Worm (Caenorhabditis elegans): ENCODE results near the gene agxt-1.

DNA sequence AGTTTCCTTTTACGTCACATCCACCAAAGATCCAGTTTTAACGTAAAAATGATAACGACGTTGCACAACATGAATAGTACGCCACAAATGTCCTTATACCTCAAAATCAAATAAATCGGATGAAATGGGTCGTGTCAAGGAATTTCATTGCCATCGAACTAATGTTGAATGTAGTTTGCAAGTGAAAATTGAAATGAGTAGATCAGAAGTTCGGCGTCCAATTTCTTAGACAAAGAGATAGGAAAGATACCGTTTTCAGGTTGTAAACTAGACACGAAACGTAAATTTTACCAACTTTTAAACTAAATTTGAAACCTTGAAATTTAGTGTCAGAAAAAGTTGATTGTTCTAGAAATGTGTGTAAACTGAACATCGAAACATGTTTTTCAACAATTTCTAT is 9.5 kb downstream of the agxt-1 start:
- TF ChIP-seq ceh-16 (tag; optimal IDR thresholded peaks at IDR 0.05) = no peak
- no peak for TF ChIP-seq R02D3.7 (tag; optimal IDR thresholded peaks at IDR 0.05)
- TF ChIP-seq nhr-25 (tag; optimal IDR thresholded peaks at IDR 0.05) = peak; percentile 33
- no peak for TF ChIP-seq fos-1 (tag; optimal IDR thresholded peaks at IDR 0.05)
- TF ChIP-seq zag-1 (tag; optimal IDR thresholded peaks at IDR 0.05) = no peak
- TF ChIP-seq aly-2 (tag; optimal IDR thresholded peaks at IDR 0.05) = no peak
- TF ChIP-seq ama-1 (optimal IDR thresholded peaks at IDR 0.05) = no peak
- no peak for TF ChIP-seq lin-39 (tag; optimal IDR thresholded peaks at IDR 0.05)
- TF ChIP-seq dmd-4 (tag; optimal IDR thresholded peaks at IDR 0.05) = no peak
- no peak for TF ChIP-seq ztf-1 (GFP tag; conservative IDR thresholded peaks at IDR 0.05)
- TF ChIP-seq lsy-2 (tag; optimal IDR thresholded peaks at IDR 0.05) = no peak
